Worm (Caenorhabditis elegans) whole organism, midembryonic: Measurements from ENCODE around the gene W03F8.6.
"Not testable (repeated sequence)": the region's sequence is repeated elsewhere in the genome, so short reads cannot be mapped to it uniquely, and the experiment has no call there.

ENCODE experiments used
- T22C8.4 ChIP-seq: fragments of 200-800 bp; sonication (Bioruptor generic); IDR thresholded peaks from 2 replicates; pipeline ENCODE4 v1.3.6; 2022; ENCODE audit warnings: missing genetic modification characterization, missing compliant biosample characterization
- cog-1 ChIP-seq: sonication (generic microtip); optimal IDR thresholded peaks from 2 replicates; lab custom pipeline; 2016; ENCODE audit warnings: missing genetic modification characterization, missing compliant biosample characterization
- flt-1 ChIP-seq: fragments of 200-800 bp; sonication (Bioruptor generic); IDR thresholded peaks from 2 replicates; pipeline ENCODE4 v1.3.6; 2022; ENCODE audit warnings: missing genetic modification characterization, missing compliant biosample characterization
- klf-2 ChIP-seq: fragments of 200-800 bp; sonication (Bioruptor generic); conservative IDR thresholded peaks from 2 replicates; pipeline ENCODE4 v1.3.6; 2022; ENCODE audit warnings: missing genetic modification reagents, missing genetic modification characterization, missing compliant biosample characterization
- med-1 ChIP-seq: sonication (generic microtip); optimal IDR thresholded peaks from 2 replicates; lab custom pipeline; 2017; ENCODE audit warnings: missing genetic modification characterization, mild to moderate bottlenecking, missing compliant biosample characterization, antibody characterized with exemption, missing genetic modification reagents; ENCODE audit not compliant: insufficient read depth
- ref-1 ChIP-seq: fragments of 200-800 bp; sonication (Bioruptor generic); conservative IDR thresholded peaks from 2 replicates; pipeline ENCODE4 v1.3.6; 2022; ENCODE audit warnings: missing genetic modification reagents, missing genetic modification characterization, missing compliant biosample characterization
- tab-1 ChIP-seq: fragments of 200-800 bp; sonication (Bioruptor generic); IDR thresholded peaks from 2 replicates; pipeline ENCODE4 v1.3.6; 2022; ENCODE audit warnings: missing genetic modification characterization, missing compliant biosample characterization
- ztf-23 ChIP-seq: fragments of 200-800 bp; sonication (Bioruptor generic); IDR thresholded peaks from 2 replicates; pipeline ENCODE4 v1.3.6; 2022; ENCODE audit warnings: missing genetic modification reagents, missing genetic modification characterization, missing compliant biosample characterization
- ztf-29 ChIP-seq: fragments of 200-800 bp; sonication (Bioruptor generic); IDR thresholded peaks from 2 replicates; pipeline ENCODE4 v1.3.6; 2022; ENCODE audit warnings: missing genetic modification reagents, missing genetic modification characterization, missing compliant biosample characterization

W03F8.6 gene

DNA sequence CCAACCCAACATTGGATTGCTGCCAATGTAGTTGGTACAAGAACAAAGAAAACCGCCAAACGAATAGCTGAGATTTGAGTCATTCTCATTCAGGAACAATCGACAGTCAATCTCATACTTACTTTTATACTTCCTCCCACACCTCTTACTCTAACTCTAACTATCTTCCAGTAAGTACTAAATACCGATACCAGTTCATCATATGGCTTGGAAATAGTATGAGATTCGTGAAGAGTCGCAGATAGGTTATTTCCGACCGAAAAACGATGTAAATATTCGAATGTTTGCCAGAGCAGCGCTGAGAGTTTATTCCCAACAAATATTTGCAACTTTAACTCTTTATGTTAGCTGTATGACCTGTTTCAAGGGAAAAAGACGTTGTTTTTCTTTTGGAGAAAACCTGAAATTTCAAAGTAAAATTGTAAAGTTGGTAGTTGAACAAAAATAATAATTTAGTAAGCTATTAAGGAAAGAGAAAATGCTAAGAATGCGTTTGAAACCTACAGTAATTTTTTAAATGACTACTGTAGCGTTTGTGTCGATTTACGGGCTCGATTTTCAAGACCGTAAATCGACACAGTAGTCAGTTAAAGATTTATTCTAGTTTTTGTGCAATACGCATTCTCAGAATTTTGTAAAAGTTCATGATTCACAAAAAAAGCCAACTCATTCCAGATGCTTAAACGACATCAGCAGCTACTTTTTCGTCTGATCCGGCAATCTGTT lies at the start of gene W03F8.6, which contains the start of gene mtrf-1L:
Gene W03F8.6, minus strand, starts transcription at position 101 of the 726 bp plus-strand sequence.
Gene mtrf-1L, plus strand, starts transcription at position 676 of the 726 bp plus-strand sequence.
- TF ChIP-seq ref-1 (GFP tag; lab: Robert Waterston, UW) = no peak
- no peak for TF ChIP-seq cog-1 (tag; lab: Kevin White, UChicago)
- no peak for TF ChIP-seq ztf-29 (GFP tag; lab: Robert Waterston, UW)
- TF ChIP-seq flt-1 = no peak
- no peak for TF ChIP-seq tab-1 (GFP tag; lab: Robert Waterston, UW)
- no peak for TF ChIP-seq ztf-23 (GFP tag; lab: Robert Waterston, UW)
- no peak for TF ChIP-seq klf-2 (GFP tag; lab: Robert Waterston, UW)
- no peak for TF ChIP-seq T22C8.4 (GFP tag; lab: Robert Waterston, UW)
- no peak for TF ChIP-seq med-1 (GFP tag; lab: Kevin White, UChicago)

DNA sequence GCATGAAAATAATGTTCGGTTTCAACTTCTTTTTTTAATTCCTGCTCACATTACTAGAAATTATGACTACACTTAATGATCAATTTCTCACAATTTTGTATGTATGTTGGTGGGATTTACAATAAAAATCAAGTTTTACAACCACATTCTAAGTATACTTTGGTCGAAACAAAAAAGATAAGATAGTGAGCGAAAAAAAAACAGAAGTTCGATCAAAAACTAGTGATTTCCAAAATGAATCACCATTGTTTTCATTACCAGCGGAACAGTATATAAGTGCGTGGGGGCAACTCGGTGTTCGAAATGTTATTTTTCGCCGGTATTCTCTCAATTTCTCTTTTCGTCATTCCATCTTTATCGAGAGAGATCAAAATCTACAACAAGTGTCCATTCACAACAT lies 44.1 kb upstream of the W03F8.6 start, which contains the start of gene thn-5:
Gene thn-5, plus strand, starts transcription at position 301 of the 400 bp plus-strand sequence.
- TF ChIP-seq flt-1 = no peak
- TF ChIP-seq tab-1 (GFP tag; lab: Robert Waterston, UW) = no peak
- no peak for TF ChIP-seq cog-1 (tag; lab: Kevin White, UChicago)
- no peak for TF ChIP-seq T22C8.4 (GFP tag; lab: Robert Waterston, UW)
- no peak for TF ChIP-seq klf-2 (GFP tag; lab: Robert Waterston, UW)
- TF ChIP-seq ztf-23 (GFP tag; lab: Robert Waterston, UW) = no peak
- no peak for TF ChIP-seq med-1 (GFP tag; lab: Kevin White, UChicago)
- no peak for TF ChIP-seq ztf-29 (GFP tag; lab: Robert Waterston, UW)
- TF ChIP-seq ref-1 (GFP tag; lab: Robert Waterston, UW) = no peak

DNA sequence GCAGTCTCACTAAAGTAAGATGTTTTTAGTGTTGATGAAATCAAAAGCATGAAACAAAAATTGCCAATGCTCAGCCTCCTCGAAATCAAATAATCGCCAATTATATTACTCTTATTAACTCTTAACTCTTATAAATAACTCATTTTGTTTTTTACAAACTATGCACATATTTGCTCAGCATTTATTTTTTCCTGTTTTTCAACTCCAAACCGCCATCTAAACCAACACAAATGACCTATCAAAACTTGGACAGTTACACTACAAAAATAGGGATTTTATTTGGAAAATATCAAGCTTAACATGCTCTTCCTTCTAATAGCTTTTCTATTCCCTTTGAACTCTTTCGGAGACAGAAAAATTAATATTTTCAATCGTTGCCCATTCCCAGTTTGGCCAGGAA lies 42.2 kb upstream of the W03F8.6 start, which contains the start of gene thn-6:
Gene thn-6, plus strand, starts transcription at position 301 of the 400 bp plus-strand sequence.
- no peak for TF ChIP-seq klf-2 (GFP tag; lab: Robert Waterston, UW)
- TF ChIP-seq ztf-23 (GFP tag; lab: Robert Waterston, UW) = no peak
- TF ChIP-seq cog-1 (tag; lab: Kevin White, UChicago) = no peak
- TF ChIP-seq tab-1 (GFP tag; lab: Robert Waterston, UW) = no peak
- no peak for TF ChIP-seq T22C8.4 (GFP tag; lab: Robert Waterston, UW)
- TF ChIP-seq ztf-29 (GFP tag; lab: Robert Waterston, UW) = no peak
- TF ChIP-seq ref-1 (GFP tag; lab: Robert Waterston, UW) = no peak
- no peak for TF ChIP-seq flt-1
- TF ChIP-seq med-1 (GFP tag; lab: Kevin White, UChicago) = no peak

- TF ChIP-seq flt-1; T22C8.4 (GFP tag; lab: Robert Waterston, UW); cog-1 (tag; lab: Kevin White, UChicago): not testable (repeated sequence)
Measured at ce11 chrIV:5226552-5226951, 40.2 kb upstream of the W03F8.6 start, which contains the start of gene nsph-4.1. TSS of gene nsph-4.1 (plus strand) at chrIV:5226852.

DNA sequence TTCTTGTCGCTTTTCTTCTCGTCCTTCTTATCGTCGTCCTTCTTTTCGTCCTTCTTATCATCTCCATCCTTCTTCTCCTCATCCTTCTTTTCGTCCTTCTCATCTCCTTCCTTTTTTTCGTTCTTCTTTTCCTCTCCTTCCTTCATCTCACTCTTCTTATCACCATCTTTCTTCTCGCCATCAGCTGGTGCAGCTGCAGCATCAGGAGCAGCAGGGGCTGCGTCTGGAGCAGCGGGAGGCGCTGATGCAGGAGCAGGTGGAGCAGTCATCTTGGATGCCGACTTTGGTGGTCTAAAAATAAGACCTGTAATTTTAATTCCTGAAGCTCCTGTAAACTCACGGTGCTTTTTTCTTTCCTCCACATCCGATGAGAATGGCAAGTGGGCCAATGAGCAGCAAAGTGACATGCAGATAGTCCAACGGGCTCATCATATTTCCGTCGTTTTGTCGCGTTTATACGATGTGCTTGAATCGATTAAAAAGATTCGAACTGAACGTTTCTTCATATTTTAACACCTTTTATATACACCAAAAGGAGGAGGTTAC lies 39.0 kb upstream of the W03F8.6 start, which contains the start of gene cylc-1:
Gene cylc-1, minus strand, starts transcription at position 496 of the 546 bp plus-strand sequence.
- not testable (repeated sequence) for TF ChIP-seq klf-2, ref-1, T22C8.4 (GFP tag; lab: Robert Waterston, UW)

DNA sequence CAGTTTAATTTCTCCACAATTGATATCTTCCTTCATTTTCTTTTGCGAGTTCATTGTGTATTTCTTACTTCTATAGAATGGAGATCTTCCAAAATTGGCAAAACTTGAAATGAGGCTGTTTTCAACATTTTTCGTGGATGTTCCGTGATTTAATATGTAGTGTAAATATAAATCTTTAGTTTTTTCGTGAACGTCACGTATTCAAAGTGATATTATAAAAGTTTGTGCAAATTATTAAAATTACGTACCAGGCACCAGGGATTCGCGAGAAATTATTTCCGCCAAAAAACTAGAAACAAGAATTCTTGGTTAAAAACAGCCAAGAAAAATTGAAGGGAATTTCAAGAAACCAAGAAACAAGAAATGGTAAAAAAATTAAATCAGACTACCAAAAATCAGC lies 37.9 kb upstream of the W03F8.6 start, which contains the start of gene Y59E9AL.8:
Gene Y59E9AL.8, minus strand, starts transcription at position 101 of the 400 bp plus-strand sequence.
- no peak for TF ChIP-seq cog-1 (tag; lab: Kevin White, UChicago)
- TF ChIP-seq med-1 (GFP tag; lab: Kevin White, UChicago) = no peak
- no peak for TF ChIP-seq tab-1 (GFP tag; lab: Robert Waterston, UW)

DNA sequence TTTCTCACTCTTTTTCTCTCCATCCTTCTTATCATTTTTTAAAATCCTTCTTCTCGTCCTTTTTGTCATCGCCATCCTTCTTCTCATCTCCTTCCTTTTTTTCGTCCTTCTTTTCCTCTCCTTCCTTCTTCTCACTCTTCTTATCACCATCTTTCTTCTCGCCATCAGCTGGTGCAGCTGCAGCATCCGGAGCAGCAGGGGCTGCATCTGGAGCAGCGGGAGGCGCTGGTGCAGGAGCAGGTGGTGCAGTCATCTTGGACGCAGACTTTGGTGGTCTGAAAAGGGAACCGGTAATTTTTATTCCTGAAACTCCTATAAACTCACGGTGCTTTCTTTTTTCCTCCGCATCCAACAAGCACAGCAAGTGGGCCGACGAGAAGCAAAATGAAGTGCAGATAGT lies 35.3 kb upstream of the W03F8.6 start:
- TF ChIP-seq ztf-23 (GFP tag; lab: Robert Waterston, UW) (no peak), klf-2 (GFP tag; lab: Robert Waterston, UW) (no peak), ztf-29 (GFP tag; lab: Robert Waterston, UW) (no peak), flt-1 (no peak), tab-1 (GFP tag; lab: Robert Waterston, UW) (no peak), ref-1 (GFP tag; lab: Robert Waterston, UW) (no peak), med-1 (GFP tag; lab: Kevin White, UChicago) (no peak), T22C8.4 (GFP tag; lab: Robert Waterston, UW) (no peak), cog-1 (tag; lab: Kevin White, UChicago) (no peak)

- TF ChIP-seq ref-1 (GFP tag; lab: Robert Waterston, UW); med-1 (GFP tag; lab: Kevin White, UChicago); T22C8.4 (GFP tag; lab: Robert Waterston, UW): not testable (repeated sequence)
Measured at ce11 chrIV:5218496-5218895, 32.1 kb upstream of the W03F8.6 start, which contains the start of gene nsph-4.2. TSS of gene nsph-4.2 (plus strand) at chrIV:5218796.

ce11 chrIV:5216349-5216748 lies 30.0 kb upstream of the W03F8.6 start:
- TF ChIP-seq med-1 (GFP tag; lab: Kevin White, UChicago) (no peak), tab-1 (GFP tag; lab: Robert Waterston, UW) (no peak), ztf-29 (GFP tag; lab: Robert Waterston, UW) (no peak), klf-2 (GFP tag; lab: Robert Waterston, UW) (no peak), ref-1 (GFP tag; lab: Robert Waterston, UW) (no peak), flt-1 (no peak), ztf-23 (GFP tag; lab: Robert Waterston, UW) (no peak), cog-1 (tag; lab: Kevin White, UChicago) (no peak), T22C8.4 (GFP tag; lab: Robert Waterston, UW) (no peak)
